Worm (Caenorhabditis elegans): ENCODE results near the gene pin-2.

pin-2 gene

ce11 chrIV:12793621-12794020, at the start of gene pin-2:
TSS of gene pin-2 (plus strand) at chrIV:12793847.
- peak; percentile 81 for TF ChIP-seq fos-1 (tag; optimal IDR thresholded peaks at IDR 0.05)
- no peak for TF ChIP-seq peb-1 (tag; optimal IDR thresholded peaks at IDR 0.05)
- TF ChIP-seq zag-1 (tag; optimal IDR thresholded peaks at IDR 0.05), result no peak

ce11 chrIV:12744713-12745112, 48.9 kb upstream of the pin-2 start, which contains the start of gene C36H8.1:
TSS of gene C36H8.1 (minus strand) at chrIV:12744813.
- TF ChIP-seq nhr-25 (tag; optimal IDR thresholded peaks at IDR 0.05), result no peak
- no peak for TF ChIP-seq alr-1 (tag; optimal IDR thresholded peaks at IDR 0.05)
- no peak for TF ChIP-seq mab-5 (tag; optimal IDR thresholded peaks at IDR 0.05)
- no peak for TF ChIP-seq nhr-237 (tag; optimal IDR thresholded peaks at IDR 0.05)
- no peak for TF ChIP-seq ceh-16 (tag; optimal IDR thresholded peaks at IDR 0.05)
- no peak for TF ChIP-seq nhr-10 (tag; optimal IDR thresholded peaks at IDR 0.05)
- TF ChIP-seq sma-9 (GFP tag; optimal IDR thresholded peaks at IDR 0.05), result no peak
- TF ChIP-seq sma-9 (tag; optimal IDR thresholded peaks at IDR 0.05), result no peak

ce11 chrIV:12746284-12746683, 47.4 kb upstream of the pin-2 start, which contains the start of gene inx-6:
TSS of gene inx-6 (plus strand) at chrIV:12746584.
- TF ChIP-seq skn-1 (tag; optimal IDR thresholded peaks at IDR 0.05) (no peak), lin-11 (tag; optimal IDR thresholded peaks at IDR 0.05) (no peak), dmd-4 (tag; optimal IDR thresholded peaks at IDR 0.05) (no peak)

DNA sequence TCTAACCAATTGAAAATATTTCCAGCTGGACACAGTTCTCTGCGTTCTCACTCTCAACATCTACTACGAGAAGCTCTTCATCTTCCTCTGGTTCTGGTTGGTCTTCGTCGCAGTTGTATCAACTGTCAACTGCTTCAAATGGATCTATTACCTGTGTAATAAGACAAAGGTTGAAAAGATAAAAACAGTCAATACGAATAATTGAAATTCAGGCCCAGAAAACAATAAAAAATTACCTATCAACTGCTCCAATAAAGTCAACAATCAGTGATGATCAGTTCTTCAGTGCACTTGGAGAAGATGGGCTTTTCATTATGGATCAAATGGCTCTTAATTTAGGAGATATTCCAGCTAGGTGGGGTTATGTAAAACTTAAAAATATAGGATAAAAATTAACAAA, 44.9 kb upstream of the pin-2 start:
- TF ChIP-seq nhr-77 (tag; optimal IDR thresholded peaks at IDR 0.05) (no peak), nhr-12 (tag; optimal IDR thresholded peaks at IDR 0.05) (no peak), ama-1 (optimal IDR thresholded peaks at IDR 0.05) (no peak), R02D3.7 (tag; optimal IDR thresholded peaks at IDR 0.05) (no peak), ZK546.5 (tag; optimal IDR thresholded peaks at IDR 0.05) (no peak), unc-55 (GFP tag; optimal IDR thresholded peaks at IDR 0.05) (no peak), nhr-237 (tag; optimal IDR thresholded peaks at IDR 0.05) (no peak), lsy-2 (tag; optimal IDR thresholded peaks at IDR 0.05) (no peak), Y55F3AM.14 (GFP tag; optimal IDR thresholded peaks at IDR 0.05) (no peak), gmeb-1 (tag; optimal IDR thresholded peaks at IDR 0.05) (no peak), lin-39 (tag; optimal IDR thresholded peaks at IDR 0.05) (no peak)

DNA sequence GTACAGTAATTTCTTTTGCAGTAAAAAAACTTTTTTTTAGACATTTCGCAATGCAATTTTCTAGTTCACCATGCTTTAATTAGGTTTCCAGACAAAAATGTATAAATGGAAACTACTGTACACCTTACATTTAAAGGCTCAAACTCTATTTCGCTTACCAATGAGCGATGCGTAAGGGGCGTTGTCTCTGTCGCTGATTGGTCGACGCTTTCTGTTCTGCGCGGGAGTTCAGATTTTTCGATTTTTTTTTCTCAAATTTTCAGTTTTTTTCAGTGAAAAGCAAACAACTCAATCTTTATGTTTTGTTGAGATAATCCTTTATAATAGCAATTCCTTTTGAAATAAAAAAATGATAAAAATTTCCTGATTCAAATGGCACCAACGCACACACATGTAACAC, 39.5 kb upstream of the pin-2 start:
- TF ChIP-seq F13H6.1 (tag; optimal IDR thresholded peaks at IDR 0.05) (no peak), nhr-77 (tag; optimal IDR thresholded peaks at IDR 0.05) (no peak), peb-1 (tag; optimal IDR thresholded peaks at IDR 0.05) (no peak), crh-2 (tag; optimal IDR thresholded peaks at IDR 0.05) (no peak), ceh-16 (tag; optimal IDR thresholded peaks at IDR 0.05) (no peak), nhr-129 (tag; optimal IDR thresholded peaks at IDR 0.05) (no peak), ama-1 (optimal IDR thresholded peaks at IDR 0.05) (no peak), aly-2 (tag; optimal IDR thresholded peaks at IDR 0.05) (no peak)

DNA sequence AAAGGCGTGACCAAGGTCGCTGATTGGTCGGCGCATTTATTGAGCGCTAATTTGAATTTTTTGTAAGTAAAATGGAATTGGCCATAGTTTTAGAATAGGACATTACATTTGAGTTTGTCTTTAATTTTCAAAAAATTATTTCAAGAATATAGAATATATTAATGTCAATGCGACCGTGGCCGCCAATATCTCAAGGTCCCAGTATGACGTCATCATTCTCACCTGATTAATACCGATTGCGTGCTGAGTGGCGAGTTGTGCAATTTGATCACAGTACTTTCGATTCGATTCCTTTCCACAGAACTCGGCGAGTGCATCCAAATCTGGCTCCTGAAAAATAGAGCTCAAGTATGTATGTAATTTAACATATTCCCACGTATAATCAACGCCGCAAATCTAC, 38.0 kb upstream of the pin-2 start:
- TF ChIP-seq peb-1 (tag; optimal IDR thresholded peaks at IDR 0.05) (no peak), zag-1 (tag; optimal IDR thresholded peaks at IDR 0.05) (no peak), ztf-4 (tag; optimal IDR thresholded peaks at IDR 0.05) (no peak), ztf-11 (tag; optimal IDR thresholded peaks at IDR 0.05) (no peak), fos-1 (tag; optimal IDR thresholded peaks at IDR 0.05) (no peak), skn-1 (tag; optimal IDR thresholded peaks at IDR 0.05) (no peak), nhr-11 (tag; optimal IDR thresholded peaks at IDR 0.05) (no peak), sma-9 (GFP tag; optimal IDR thresholded peaks at IDR 0.05) (no peak), sma-9 (tag; optimal IDR thresholded peaks at IDR 0.05) (no peak), mdl-1 (tag; optimal IDR thresholded peaks at IDR 0.05) (no peak), nhr-25 (tag; optimal IDR thresholded peaks at IDR 0.05) (no peak), nhr-21 (tag; optimal IDR thresholded peaks at IDR 0.05) (no peak), R02D3.7 (tag; optimal IDR thresholded peaks at IDR 0.05) (no peak), ceh-82 (tag; optimal IDR thresholded peaks at IDR 0.05) (no peak), elt-1 (tag; optimal IDR thresholded peaks at IDR 0.05) (no peak), unc-62 (GFP tag; optimal IDR thresholded peaks at IDR 0.05) (no peak), sma-3 (GFP tag; optimal IDR thresholded peaks at IDR 0.05) (no peak)
